Worm (Caenorhabditis elegans) whole organism, midembryonic: ENCODE measurements around the gene twf-2.
"Not testable (repeated sequence)": the region's sequence is repeated elsewhere in the genome, so short reads cannot be mapped to it uniquely, and the experiment has no call there.

ENCODE experiments used
- T22C8.4 ChIP-seq: fragments of 200-800 bp; sonication (Bioruptor generic); IDR thresholded peaks from 2 replicates; pipeline ENCODE4 v1.3.6; 2022; ENCODE audit warnings: missing genetic modification characterization, missing compliant biosample characterization
- cog-1 ChIP-seq: sonication (generic microtip); optimal IDR thresholded peaks from 2 replicates; lab custom pipeline; 2016; ENCODE audit warnings: missing genetic modification characterization, missing compliant biosample characterization
- flt-1 ChIP-seq: fragments of 200-800 bp; sonication (Bioruptor generic); IDR thresholded peaks from 2 replicates; pipeline ENCODE4 v1.3.6; 2022; ENCODE audit warnings: missing genetic modification characterization, missing compliant biosample characterization
- klf-2 ChIP-seq: fragments of 200-800 bp; sonication (Bioruptor generic); conservative IDR thresholded peaks from 2 replicates; pipeline ENCODE4 v1.3.6; 2022; ENCODE audit warnings: missing genetic modification reagents, missing genetic modification characterization, missing compliant biosample characterization
- med-1 ChIP-seq: sonication (generic microtip); optimal IDR thresholded peaks from 2 replicates; lab custom pipeline; 2017; ENCODE audit warnings: missing genetic modification characterization, mild to moderate bottlenecking, missing compliant biosample characterization, antibody characterized with exemption, missing genetic modification reagents; ENCODE audit not compliant: insufficient read depth
- ref-1 ChIP-seq: fragments of 200-800 bp; sonication (Bioruptor generic); conservative IDR thresholded peaks from 2 replicates; pipeline ENCODE4 v1.3.6; 2022; ENCODE audit warnings: missing genetic modification reagents, missing genetic modification characterization, missing compliant biosample characterization
- tab-1 ChIP-seq: fragments of 200-800 bp; sonication (Bioruptor generic); IDR thresholded peaks from 2 replicates; pipeline ENCODE4 v1.3.6; 2022; ENCODE audit warnings: missing genetic modification characterization, missing compliant biosample characterization
- ztf-23 ChIP-seq: fragments of 200-800 bp; sonication (Bioruptor generic); IDR thresholded peaks from 2 replicates; pipeline ENCODE4 v1.3.6; 2022; ENCODE audit warnings: missing genetic modification reagents, missing genetic modification characterization, missing compliant biosample characterization
- ztf-29 ChIP-seq: fragments of 200-800 bp; sonication (Bioruptor generic); IDR thresholded peaks from 2 replicates; pipeline ENCODE4 v1.3.6; 2022; ENCODE audit warnings: missing genetic modification reagents, missing genetic modification characterization, missing compliant biosample characterization

Gene twf-2

ce11 chrX:16413208-16413995 lies 32.6 kb upstream of the twf-2 start:
- TF ChIP-seq klf-2 (GFP tag; lab: Robert Waterston, UW) (no peak), ztf-29 (no peak), T22C8.4 (GFP tag; lab: Robert Waterston, UW) (no peak), ztf-23 (no peak), flt-1 (no peak), tab-1 (GFP tag; lab: Robert Waterston, UW) (no peak), cog-1 (tag; lab: Kevin White, UChicago) (no peak)

DNA sequence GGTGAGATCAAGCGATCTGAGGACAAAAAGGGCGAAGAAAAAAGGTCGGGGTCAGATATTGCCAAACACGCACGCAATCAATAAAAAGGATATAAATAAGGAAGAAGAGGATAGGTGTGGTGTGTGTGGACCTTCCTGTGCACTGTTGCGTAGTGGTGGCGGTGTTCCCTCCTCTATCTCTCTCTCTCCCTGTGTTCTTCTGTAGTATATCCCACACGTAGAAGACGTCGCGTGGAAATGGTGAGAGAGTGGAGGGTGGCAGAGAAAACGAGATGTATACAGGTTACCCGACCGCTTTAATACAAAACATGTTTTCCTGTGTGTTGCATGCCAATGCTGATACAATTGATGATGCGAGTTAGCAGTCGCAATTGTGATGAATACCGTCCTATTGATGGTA lies 31.4 kb upstream of the twf-2 start:
- TF ChIP-seq T22C8.4 (GFP tag; lab: Robert Waterston, UW): 0 out of 2 replicates have a peak, but pooled peaks have one; percentile 29
- 0 out of 2 replicates have a peak, but pooled peaks have one; percentile 59 for TF ChIP-seq flt-1
- no peak for TF ChIP-seq cog-1 (tag; lab: Kevin White, UChicago)

DNA sequence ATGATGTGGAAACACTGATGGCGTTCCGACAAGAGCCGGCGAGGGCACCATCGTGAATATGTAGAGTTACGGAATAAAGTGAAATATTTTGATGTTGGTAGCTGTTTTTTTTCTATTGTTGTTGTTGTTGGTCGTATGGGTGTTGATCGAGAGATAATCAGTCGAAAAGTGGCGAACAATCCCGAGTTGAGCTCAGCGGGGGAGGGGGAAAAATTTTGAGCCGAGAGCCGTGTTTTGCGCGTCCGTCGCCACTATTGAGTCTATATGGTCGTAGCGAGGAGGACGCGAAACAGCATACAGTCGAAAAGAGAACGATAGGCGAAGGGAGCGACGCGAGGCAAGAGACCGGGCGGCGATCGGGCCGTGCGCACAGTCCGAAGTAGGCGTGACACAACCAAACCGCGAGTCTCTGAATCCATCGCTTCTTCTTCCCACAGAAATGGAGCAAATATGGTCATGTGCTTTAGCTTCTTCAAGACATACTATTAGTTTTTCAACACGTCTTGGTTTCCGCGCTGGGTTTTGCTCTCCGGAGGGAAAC lies 29.1 kb upstream of the twf-2 start, which contains the start of gene eat-17:
TSS of gene eat-17 (minus strand) at position 51 of the 541 bp plus-strand sequence.
- TF ChIP-seq ztf-23 (no peak), ztf-29 (no peak), flt-1 (no peak), med-1 (no peak)

DNA sequence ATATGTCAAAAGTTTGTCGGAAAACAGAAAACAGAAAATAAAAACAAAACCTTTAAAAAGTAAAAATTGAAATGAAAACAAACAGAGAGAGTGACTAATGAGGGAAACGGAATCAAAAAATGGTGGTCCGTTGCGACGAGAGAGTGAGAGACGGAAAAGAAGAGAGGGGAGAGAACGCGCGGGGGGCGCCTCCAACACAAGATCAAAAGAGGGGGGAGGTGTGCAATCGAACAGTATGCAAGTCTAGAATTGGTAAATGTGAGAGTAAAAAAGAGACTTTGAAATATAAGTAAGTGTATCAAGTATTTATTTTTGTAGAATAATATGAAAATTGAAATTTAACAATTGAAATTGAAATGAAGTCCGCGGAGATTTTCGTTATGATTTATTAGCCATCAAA lies 27.6 kb upstream of the twf-2 start:
- TF ChIP-seq ztf-23 (no peak), T22C8.4 (GFP tag; lab: Robert Waterston, UW) (no peak), tab-1 (GFP tag; lab: Robert Waterston, UW) (no peak), ref-1 (GFP tag; lab: Robert Waterston, UW) (no peak), flt-1 (no peak), klf-2 (GFP tag; lab: Robert Waterston, UW) (no peak), ztf-29 (no peak), med-1 (no peak), cog-1 (tag; lab: Kevin White, UChicago) (no peak)

DNA sequence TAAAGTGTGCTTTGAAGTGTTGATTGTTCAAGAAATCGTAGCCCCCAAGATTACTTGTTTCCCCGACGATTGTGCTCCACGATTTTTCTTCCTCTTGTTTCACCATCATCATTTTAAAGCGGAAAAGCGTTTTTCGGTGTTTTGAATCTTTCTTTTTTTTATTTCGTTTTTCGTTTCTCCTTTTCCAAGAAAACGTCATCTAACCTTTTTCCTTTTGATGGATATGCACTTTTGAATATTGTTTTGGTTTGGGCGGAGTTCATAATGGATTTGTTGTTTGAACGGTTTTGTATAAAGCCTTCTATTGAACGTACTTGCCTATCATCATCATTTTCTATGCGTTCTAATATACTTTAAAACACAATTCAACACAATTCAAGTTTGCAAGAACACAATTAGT lies 13.9 kb upstream of the twf-2 start, which contains the start of gene F38E9.6:
TSS of gene F38E9.6 (plus strand) at position 301 of the 400 bp plus-strand sequence.
- TF ChIP-seq ref-1 (GFP tag; lab: Robert Waterston, UW): no peak
- TF ChIP-seq tab-1 (GFP tag; lab: Robert Waterston, UW): no peak

DNA sequence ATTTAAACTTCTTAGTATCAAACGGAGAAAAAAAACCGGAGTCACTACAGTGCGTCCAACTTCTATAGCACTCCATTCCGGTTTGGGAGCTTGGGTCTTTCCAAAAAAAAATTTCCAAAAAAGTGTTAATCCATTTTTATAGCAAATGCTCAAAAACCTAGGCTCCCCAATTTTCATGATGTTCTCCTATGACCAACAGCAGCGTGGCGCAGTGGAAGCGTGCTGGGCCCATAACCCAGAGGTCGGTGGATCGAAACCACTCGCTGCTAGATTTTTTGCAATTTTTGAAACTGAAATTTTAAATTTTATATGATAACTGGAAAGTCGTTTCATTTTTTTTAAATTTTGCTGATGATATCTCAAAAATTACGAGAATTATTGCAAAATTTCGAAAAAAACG lies 5.0 kb upstream of the twf-2 start:
- TF ChIP-seq klf-2 (GFP tag; lab: Robert Waterston, UW) (no peak), T22C8.4 (GFP tag; lab: Robert Waterston, UW) (no peak), med-1 (no peak), flt-1 (no peak), tab-1 (GFP tag; lab: Robert Waterston, UW) (no peak), ztf-23 (no peak), cog-1 (tag; lab: Kevin White, UChicago) (no peak), ref-1 (GFP tag; lab: Robert Waterston, UW) (no peak), ztf-29 (no peak)

DNA sequence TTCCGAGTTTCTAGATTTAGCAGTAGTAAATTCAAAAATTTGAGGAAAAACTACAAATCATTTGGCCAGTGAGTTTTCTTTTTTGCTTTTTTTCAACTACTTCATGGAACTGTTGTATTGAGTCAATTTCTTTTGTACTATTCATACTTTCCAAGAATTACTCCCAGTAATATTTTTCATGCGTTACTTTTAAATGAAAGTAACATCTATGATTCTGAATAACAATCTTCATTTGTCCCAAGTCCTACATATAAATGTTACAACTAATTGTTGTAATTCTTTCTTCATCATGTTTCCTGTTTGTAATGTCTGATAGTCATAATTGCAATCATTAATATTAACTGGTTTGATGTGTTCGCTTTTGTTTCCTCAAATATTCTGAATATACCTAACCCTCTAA lies 2.3 kb upstream of the twf-2 start:
- TF ChIP-seq cog-1 (tag; lab: Kevin White, UChicago): no peak

DNA sequence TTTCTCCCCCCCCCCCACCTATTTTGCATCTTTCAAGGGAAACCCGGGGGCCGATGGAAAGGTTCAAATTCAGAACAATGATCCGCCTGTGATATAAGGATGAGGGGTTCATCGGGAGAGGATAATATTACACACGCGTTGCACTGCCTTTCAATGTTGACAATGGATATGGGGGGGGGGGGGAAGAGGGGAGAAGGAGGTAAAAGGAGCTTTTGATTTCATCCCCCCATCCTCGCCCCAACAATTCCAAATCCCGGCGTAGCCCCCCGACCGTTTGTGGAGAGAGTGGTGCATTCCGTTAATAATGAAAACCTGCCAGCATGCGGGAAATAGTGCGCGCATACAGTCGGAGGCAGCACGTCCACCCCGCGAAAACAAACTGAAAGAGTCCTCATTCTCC lies 1.1 kb downstream of the twf-2 start:
- 0 out of 2 replicates have a peak, but pooled peaks have one; percentile 2 for TF ChIP-seq ztf-23
- 0 out of 2 replicates have a peak, but pooled peaks have one; percentile 6 for TF ChIP-seq tab-1 (GFP tag; lab: Robert Waterston, UW)
- no peak for TF ChIP-seq cog-1 (tag; lab: Kevin White, UChicago)

DNA sequence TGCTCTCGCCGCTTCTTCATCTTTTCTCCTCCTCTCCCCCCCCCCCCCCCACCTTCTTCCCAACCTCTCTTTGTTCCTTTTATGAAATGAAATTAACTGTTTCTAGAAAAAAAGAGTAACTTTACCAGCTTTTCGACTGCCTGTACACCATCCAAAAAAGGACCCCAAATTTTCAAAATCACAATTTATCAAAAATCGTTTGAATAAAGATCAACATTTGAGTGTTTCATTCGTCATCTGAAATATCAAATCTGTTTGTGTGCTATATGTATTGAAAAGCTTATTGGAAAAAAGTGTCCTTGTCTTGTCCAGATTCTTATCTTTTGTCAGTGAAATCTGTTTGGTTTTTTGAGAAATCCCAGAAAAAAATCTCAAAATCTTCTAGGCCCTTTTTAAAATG lies 5.1 kb downstream of the twf-2 start:
- TF ChIP-seq tab-1 (GFP tag; lab: Robert Waterston, UW) (no peak), T22C8.4 (GFP tag; lab: Robert Waterston, UW) (no peak), klf-2 (GFP tag; lab: Robert Waterston, UW) (no peak), flt-1 (no peak), ref-1 (GFP tag; lab: Robert Waterston, UW) (no peak), med-1 (no peak), cog-1 (tag; lab: Kevin White, UChicago) (no peak)

DNA sequence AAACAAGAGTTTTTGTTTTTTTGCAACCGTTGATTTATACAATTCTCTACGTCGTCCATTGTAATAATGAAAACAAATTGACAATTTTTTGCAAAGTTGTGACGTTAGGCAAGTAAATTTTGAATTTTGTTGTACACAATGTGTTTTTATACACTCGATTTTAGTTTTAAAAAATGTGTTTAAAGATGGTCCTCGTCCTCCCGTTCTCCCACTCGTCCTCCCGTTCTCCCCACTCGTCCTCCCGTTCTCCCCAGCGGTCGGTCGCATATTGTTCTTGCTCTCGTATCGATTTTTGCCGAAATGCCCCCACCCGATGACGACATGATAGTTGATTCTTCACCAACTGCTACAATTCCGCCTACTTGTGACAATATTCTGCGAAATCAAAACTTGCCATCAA lies 5.6 kb downstream of the twf-2 start, which contains the start of gene F38E9.4:
TSS of gene F38E9.4 (plus strand) at position 301 of the 400 bp plus-strand sequence.
- not testable (repeated sequence) for TF ChIP-seq ztf-29; T22C8.4 (GFP tag; lab: Robert Waterston, UW); cog-1 (tag; lab: Kevin White, UChicago)

DNA sequence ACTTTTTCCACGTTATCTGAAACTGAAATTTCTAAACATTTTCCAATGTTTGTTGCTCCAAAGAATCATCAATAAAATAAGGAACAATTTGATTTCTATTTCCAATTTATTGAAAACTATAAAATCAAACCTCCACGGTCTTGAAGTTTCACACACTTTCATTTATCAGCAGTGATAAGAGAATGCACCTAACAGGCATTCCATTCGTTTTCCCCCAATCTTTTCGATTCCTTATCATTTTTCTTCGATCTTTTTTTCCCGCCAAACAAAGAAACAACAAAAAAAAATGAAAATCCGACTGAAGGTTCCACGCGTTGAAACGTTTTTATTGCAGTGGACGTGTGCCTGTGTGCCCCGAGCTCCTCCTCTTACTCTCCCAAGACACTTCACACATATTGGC lies 10.7 kb downstream of the twf-2 start, which contains the start of gene nas-39:
TSS of gene nas-39 (plus strand) at position 269 of the 400 bp plus-strand sequence.
- TF ChIP-seq ztf-23: no peak
- TF ChIP-seq ztf-29: no peak
